Worm (Caenorhabditis elegans) whole organism, L1 larva: ENCODE measurements around the gene nlp-70.

Source experiments
- aly-2 ChIP-seq: fragments of 150-350 bp; optimal IDR thresholded peaks from 2 replicates; lab custom pipeline; 2014; ENCODE audit warnings: missing biosample characterization, missing genetic modification characterization
- ama-1 ChIP-seq: fragments of 150-350 bp; optimal IDR thresholded peaks from 2 replicates; lab custom pipeline; 2014
- blmp-1 ChIP-seq: fragments of 150-350 bp; optimal IDR thresholded peaks from 2 replicates; lab custom pipeline; 2014; ENCODE audit warnings: missing biosample characterization, missing genetic modification characterization
- ceh-63 ChIP-seq: fragments of 200-800 bp; sonication (Bioruptor generic); optimal IDR thresholded peaks from 2 replicates; lab custom pipeline; 2018; ENCODE audit warnings: mild to moderate bottlenecking, missing genetic modification characterization, missing compliant biosample characterization
- ceh-8 ChIP-seq: fragments of 200-800 bp; sonication (Bioruptor generic); optimal IDR thresholded peaks from 2 replicates; lab custom pipeline; 2018; ENCODE audit warnings: mild to moderate bottlenecking, missing genetic modification characterization, moderate library complexity, missing compliant biosample characterization
- ceh-88 ChIP-seq: fragments of 200-800 bp; sonication (Bioruptor generic); IDR thresholded peaks from 2 replicates; pipeline ENCODE4 v1.3.6; 2022; ENCODE audit warnings: missing genetic modification characterization, missing compliant biosample characterization
- efl-1 ChIP-seq, 4 experiments: fragments of 150-350 bp; optimal IDR thresholded peaks in 3 of 4; peaks in 1 of 4; 1 replicate in 1 of 4; 2 replicates in 3 of 4; lab custom pipeline; 2014; ENCODE audit warnings: missing biosample characterization in 2 of 4, missing genetic modification characterization in 2 of 4, missing genetic modification reagents in 2 of 4
- efl-3 ChIP-seq: fragments of 200-800 bp; sonication (Bioruptor generic); optimal IDR thresholded peaks from 2 replicates; lab custom pipeline; 2018; ENCODE audit warnings: mild to moderate bottlenecking, missing genetic modification characterization, missing compliant biosample characterization
- egl-27 ChIP-seq, 2 experiments: fragments of 150-350 bp in 1 of 2; sonication (generic microtip); optimal IDR thresholded peaks; 3 replicates each; lab custom pipeline; 2017 to 2018; ENCODE audit warnings: missing biosample characterization in 2 of 2, missing genetic modification characterization in 2 of 2, missing genetic modification reagents in 2 of 2
- elt-3 ChIP-seq, 6 experiments: fragments of 150-350 bp in 1 of 6; sonication (generic microtip); optimal IDR thresholded peaks; 2 replicates each; lab custom pipeline; 2017 to 2018; ENCODE audit warnings: missing biosample characterization in 6 of 6, missing genetic modification characterization in 6 of 6, inconsistent platforms in 1 of 6
- fkh-4 ChIP-seq: sonication (generic microtip); optimal IDR thresholded peaks from 2 replicates; lab custom pipeline; 2016; ENCODE audit warnings: missing compliant biosample characterization, missing genetic modification characterization, borderline replicate concordance
- hlh-4 ChIP-seq: sonication (generic microtip); optimal IDR thresholded peaks from 2 replicates; lab custom pipeline; 2016; ENCODE audit warnings: mild to moderate bottlenecking, missing genetic modification characterization, missing compliant biosample characterization
- hpl-2 ChIP-seq: fragments of 150-350 bp; optimal IDR thresholded peaks from 2 replicates; lab custom pipeline; 2014; ENCODE audit warnings: missing biosample characterization, missing genetic modification reagents, missing genetic modification characterization
- isw-1 ChIP-seq: fragments of 200-800 bp; sonication (Bioruptor generic); IDR thresholded peaks from 2 replicates; pipeline ENCODE4 v1.3.6; 2022; ENCODE audit warnings: missing genetic modification characterization, missing compliant biosample characterization
- lin-14 ChIP-seq: fragments of 200-800 bp; sonication (Bioruptor generic); optimal IDR thresholded peaks from 2 replicates; lab custom pipeline; 2018; ENCODE audit warnings: mild to moderate bottlenecking, missing genetic modification characterization, moderate library complexity, missing compliant biosample characterization
- lin-15B ChIP-seq: fragments of 150-350 bp; sonication (generic microtip); optimal IDR thresholded peaks from 3 replicates; lab custom pipeline; 2014; ENCODE audit warnings: missing biosample characterization, missing genetic modification characterization
- lin-35 ChIP-seq, 2 experiments: fragments of 150-350 bp; optimal IDR thresholded peaks; 2 replicates each; lab custom pipeline; 2014; ENCODE audit warnings: missing biosample characterization in 2 of 2, missing genetic modification characterization in 2 of 2, missing genetic modification reagents in 2 of 2
- lin-39 ChIP-seq: fragments of 150-350 bp; optimal IDR thresholded peaks from 2 replicates; lab custom pipeline; 2014; ENCODE audit warnings: missing biosample characterization, missing genetic modification reagents, missing genetic modification characterization
- lir-3 ChIP-seq: sonication (generic microtip); optimal IDR thresholded peaks from 2 replicates; lab custom pipeline; 2016; ENCODE audit warnings: mild to moderate bottlenecking, missing genetic modification characterization, moderate library complexity, missing compliant biosample characterization; ENCODE audit not compliant: poor library complexity
- lsy-2 ChIP-seq, 2 experiments: fragments of 150-350 bp; optimal IDR thresholded peaks; 2 replicates each; lab custom pipeline; 2014; ENCODE audit warnings: missing biosample characterization in 2 of 2, missing genetic modification characterization in 2 of 2
- mab-9 ChIP-seq: fragments of 200-800 bp; sonication (Bioruptor generic); IDR thresholded peaks from 2 replicates; pipeline ENCODE4 v1.3.6; 2022; ENCODE audit warnings: missing genetic modification reagents, missing genetic modification characterization, missing compliant biosample characterization
- mdl-1 ChIP-seq, 2 experiments: fragments of 150-350 bp; optimal IDR thresholded peaks; 2 replicates each; lab custom pipeline; 2014 to 2017; ENCODE audit warnings: missing biosample characterization in 2 of 2, missing genetic modification characterization in 2 of 2, inconsistent platforms in 1 of 2
- mep-1 ChIP-seq: fragments of 150-350 bp; optimal IDR thresholded peaks from 2 replicates; lab custom pipeline; 2014; ENCODE audit warnings: missing biosample characterization, missing genetic modification characterization
- nhr-12 ChIP-seq: sonication (generic microtip); optimal IDR thresholded peaks from 2 replicates; lab custom pipeline; 2017; ENCODE audit warnings: missing biosample characterization, missing genetic modification characterization
- nhr-19 ChIP-seq: fragments of 200-800 bp; sonication (Bioruptor generic); conservative IDR thresholded peaks from 2 replicates; pipeline ENCODE4 v1.3.6; 2022; ENCODE audit warnings: missing genetic modification characterization, missing compliant biosample characterization
- nhr-20 ChIP-seq: sonication (generic microtip); optimal IDR thresholded peaks from 2 replicates; lab custom pipeline; 2016; ENCODE audit warnings: mild to moderate bottlenecking, missing genetic modification characterization, missing compliant biosample characterization
- nhr-237 ChIP-seq: fragments of 150-350 bp; optimal IDR thresholded peaks from 2 replicates; lab custom pipeline; 2014; ENCODE audit warnings: missing biosample characterization, missing genetic modification characterization
- nhr-47 ChIP-seq: sonication (generic microtip); optimal IDR thresholded peaks from 2 replicates; lab custom pipeline; 2016; ENCODE audit warnings: mild to moderate bottlenecking, missing genetic modification characterization, moderate library complexity, missing compliant biosample characterization
- nhr-71 ChIP-seq: sonication (generic microtip); optimal IDR thresholded peaks from 2 replicates; lab custom pipeline; 2016; ENCODE audit warnings: mild to moderate bottlenecking, missing genetic modification characterization, moderate library complexity, missing compliant biosample characterization
- nhr-76 ChIP-seq: sonication (generic microtip); optimal IDR thresholded peaks from 2 replicates; lab custom pipeline; 2017; ENCODE audit warnings: missing biosample characterization, missing genetic modification characterization
- pag-3 ChIP-seq: sonication (generic microtip); optimal IDR thresholded peaks from 2 replicates; lab custom pipeline; 2017; ENCODE audit warnings: missing genetic modification characterization, mild to moderate bottlenecking, missing compliant biosample characterization, antibody characterized with exemption, borderline replicate concordance; ENCODE audit not compliant: insufficient read depth
- rnt-1 ChIP-seq: sonication (generic microtip); optimal IDR thresholded peaks from 2 replicates; lab custom pipeline; 2016; ENCODE audit warnings: mild to moderate bottlenecking, missing genetic modification characterization, moderate library complexity, missing compliant biosample characterization
- skn-1 ChIP-seq: fragments of 150-350 bp; optimal IDR thresholded peaks from 2 replicates; lab custom pipeline; 2014; ENCODE audit warnings: missing biosample characterization, missing genetic modification characterization
- snu-23 ChIP-seq: sonication (generic microtip); optimal IDR thresholded peaks from 2 replicates; lab custom pipeline; 2016; ENCODE audit warnings: missing genetic modification characterization, missing compliant biosample characterization
- sup-37 ChIP-seq: fragments of 200-800 bp; sonication (Bioruptor generic); optimal IDR thresholded peaks from 2 replicates; lab custom pipeline; 2018; ENCODE audit warnings: mild to moderate bottlenecking, missing genetic modification characterization, missing compliant biosample characterization
- swsn-7 ChIP-seq: sonication (generic microtip); optimal IDR thresholded peaks from 2 replicates; lab custom pipeline; 2016; ENCODE audit warnings: missing genetic modification characterization, missing compliant biosample characterization
- tlp-1 ChIP-seq: fragments of 150-350 bp; optimal IDR thresholded peaks from 2 replicates; lab custom pipeline; 2014; ENCODE audit warnings: missing biosample characterization, missing genetic modification characterization
- unc-130 ChIP-seq: fragments of 150-350 bp; optimal IDR thresholded peaks from 2 replicates; lab custom pipeline; 2017; ENCODE audit warnings: missing biosample characterization, missing genetic modification characterization, inconsistent platforms
- unc-30 ChIP-seq: sonication (generic microtip); optimal IDR thresholded peaks from 2 replicates; lab custom pipeline; 2017; ENCODE audit warnings: missing biosample characterization, missing genetic modification characterization
- unc-62 ChIP-seq: fragments of 150-350 bp; optimal IDR thresholded peaks from 2 replicates; lab custom pipeline; 2014; ENCODE audit warnings: missing biosample characterization, missing genetic modification reagents, missing genetic modification characterization
- unc-86 ChIP-seq: sonication (generic microtip); optimal IDR thresholded peaks from 2 replicates; lab custom pipeline; 2016; ENCODE audit warnings: missing genetic modification characterization, missing compliant biosample characterization
- vab-15 ChIP-seq: sonication (generic microtip); optimal IDR thresholded peaks from 2 replicates; lab custom pipeline; 2017; ENCODE audit warnings: missing genotype, mild to moderate bottlenecking, missing genetic modification characterization, missing compliant biosample characterization
- xbp-1 ChIP-seq: sonication (generic microtip); optimal IDR thresholded peaks from 2 replicates; lab custom pipeline; 2016; ENCODE audit warnings: missing genetic modification characterization, missing compliant biosample characterization
- ztf-4 ChIP-seq: fragments of 150-350 bp; optimal IDR thresholded peaks from 2 replicates; lab custom pipeline; 2014; ENCODE audit warnings: missing biosample characterization, missing genetic modification characterization

Gene nlp-70

DNA sequence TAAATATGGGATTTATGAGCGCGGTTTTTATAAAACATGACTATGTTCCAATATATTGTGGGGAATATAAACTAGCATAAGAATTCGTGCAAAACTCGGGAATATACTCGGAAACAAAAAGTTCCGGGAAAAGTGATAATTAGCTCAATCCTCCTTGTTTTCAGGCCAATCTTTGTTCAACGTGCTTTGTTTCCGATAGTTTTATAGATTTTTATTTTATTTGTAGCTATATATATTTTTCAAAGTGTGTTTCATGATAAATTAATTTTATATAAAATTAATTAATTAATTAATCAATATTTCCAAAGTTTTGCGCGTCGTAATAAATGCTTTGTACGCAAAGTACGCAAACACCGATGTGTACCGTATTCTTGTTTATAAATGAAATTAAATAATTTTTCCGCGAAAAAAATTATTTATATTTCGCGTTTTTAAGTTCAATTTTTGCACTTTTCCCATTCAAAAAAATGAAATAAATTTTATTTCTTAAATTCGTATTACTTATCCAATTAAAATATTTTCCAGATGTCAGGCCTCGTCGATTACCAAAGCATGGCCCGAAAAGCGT is 24.8 kb upstream of the nlp-70 start, which contains the start of gene F33E11.2:
F33E11.2 (plus strand) TSS at position 524 of the 568 bp plus-strand sequence.
- TF ChIP-seq elt-3 (tag; optimal IDR thresholded peaks at IDR 0.05; lab: Kevin White, UChicago) (no peak), lir-3 (tag; lab: Kevin White, UChicago) (no peak), hlh-4 (tag; lab: Kevin White, UChicago) (no peak), sup-37 (GFP tag; lab: Kevin White, UChicago) (no peak), ztf-4 (tag; lab: Kevin White, UChicago) (no peak)

DNA sequence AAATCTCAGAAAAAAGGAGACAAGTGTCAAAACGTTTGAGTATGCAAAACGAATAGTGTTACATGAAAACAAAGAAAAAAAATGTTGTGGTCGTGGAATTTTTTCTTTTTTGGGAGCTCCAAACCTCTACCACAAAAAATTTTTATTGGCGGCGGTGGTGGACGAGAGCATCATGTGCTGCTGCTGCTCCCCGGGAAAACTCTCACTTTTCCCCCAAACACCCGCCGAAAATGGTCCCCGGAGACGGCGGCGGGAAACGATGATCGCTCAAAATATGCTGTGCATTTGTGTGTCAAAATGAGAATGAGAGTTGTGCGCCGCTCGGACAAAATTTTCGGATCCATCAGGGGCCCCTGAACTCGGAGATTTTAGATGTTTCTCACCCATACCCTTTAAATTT is 23.1 kb upstream of the nlp-70 start:
- TF ChIP-seq unc-130 (tag; lab: Kevin White, UChicago): no peak
- no peak for TF ChIP-seq ceh-63
- TF ChIP-seq vab-15: no peak
- TF ChIP-seq unc-62 (GFP tag; lab: Kevin White, UChicago): no peak
- no peak for TF ChIP-seq ceh-88 (GFP tag; lab: Robert Waterston, UW)
- TF ChIP-seq blmp-1 (tag; lab: Kevin White, UChicago): no peak
- no peak for TF ChIP-seq tlp-1 (tag; lab: Kevin White, UChicago)
- TF ChIP-seq lir-3 (tag; lab: Kevin White, UChicago): no peak
- TF ChIP-seq xbp-1 (tag; lab: Kevin White, UChicago): no peak

DNA sequence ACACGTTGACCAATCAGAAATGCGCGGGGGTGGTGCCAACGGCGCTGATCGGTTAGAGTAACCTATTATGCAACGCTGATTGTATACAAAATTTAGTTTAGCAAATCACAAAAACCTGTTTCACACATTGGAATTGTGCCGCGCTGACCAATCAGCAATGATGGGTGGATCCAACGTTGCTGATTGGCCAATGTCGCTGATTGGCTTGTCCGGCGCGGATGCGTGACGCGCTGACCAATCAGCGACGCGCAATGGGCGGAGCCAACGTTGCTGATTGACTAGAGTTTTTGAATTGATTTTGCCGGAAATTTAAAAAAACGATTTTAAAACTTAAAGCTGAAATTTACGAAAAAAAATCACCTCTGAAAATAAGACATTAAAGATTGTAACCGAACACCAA is 12.6 kb upstream of the nlp-70 start:
- TF ChIP-seq unc-86 (tag; lab: Kevin White, UChicago): no peak
- no peak for TF ChIP-seq hpl-2 (GFP tag; lab: Kevin White, UChicago)
- no peak for TF ChIP-seq unc-130 (tag; lab: Kevin White, UChicago)
- no peak for TF ChIP-seq pag-3
- TF ChIP-seq isw-1 (GFP tag; lab: Robert Waterston, UW): no peak

DNA sequence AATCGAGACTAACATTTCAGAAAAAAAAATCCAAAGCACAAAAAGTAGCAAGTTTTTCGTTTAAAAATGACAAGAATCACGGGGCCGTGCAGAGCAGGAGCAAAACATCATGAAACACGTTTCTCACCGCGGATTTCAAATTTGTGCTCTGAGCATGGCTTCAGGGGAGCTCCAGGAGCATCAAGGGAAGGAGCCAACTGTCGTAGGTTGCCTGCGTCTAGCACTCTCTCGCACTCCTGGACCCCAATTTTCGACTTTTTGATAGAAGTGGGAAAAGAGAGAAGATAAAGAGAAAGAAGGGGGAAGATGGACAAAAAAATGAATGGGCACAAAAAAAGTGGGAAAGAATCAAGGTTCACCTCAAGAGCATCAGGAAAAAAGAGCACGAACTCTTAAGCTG is 12.1 kb upstream of the nlp-70 start:
- peak; percentile 78 for TF ChIP-seq rnt-1
- TF ChIP-seq blmp-1 (tag; lab: Kevin White, UChicago): no peak
- TF ChIP-seq nhr-19: peak; percentile 54
- no peak for TF ChIP-seq ceh-8 (GFP tag; lab: Kevin White, UChicago)
- TF ChIP-seq efl-3 (GFP tag; lab: Kevin White, UChicago): no peak
- TF ChIP-seq lsy-2 (tag; optimal IDR thresholded peaks at IDR 0.05; lab: Kevin White, UChicago): peak; percentile 19 to 41
- TF ChIP-seq nhr-12 (tag; lab: Kevin White, UChicago): no peak
- peak in 1 of 2 experiments; percentile 21 for TF ChIP-seq efl-1 (optimal IDR thresholded peaks at IDR 0.05; lab: Kevin White, UChicago)
- peak; percentile 30 to 78 for TF ChIP-seq efl-1 (GFP tag; optimal IDR thresholded peaks at IDR 0.05 in 1 of 2; lab: Kevin White, UChicago)
- TF ChIP-seq nhr-76: no peak
- TF ChIP-seq mdl-1 (tag; optimal IDR thresholded peaks at IDR 0.05; lab: Kevin White, UChicago): no peak
- no peak for TF ChIP-seq unc-86 (tag; lab: Kevin White, UChicago)
- TF ChIP-seq lir-3 (tag; lab: Kevin White, UChicago): no peak
- peak in 1 of 2 experiments; percentile 17 for TF ChIP-seq lin-35 (GFP tag; optimal IDR thresholded peaks at IDR 0.05; lab: Kevin White, UChicago)
- peak; percentile 77 for TF ChIP-seq lin-14
- no peak for TF ChIP-seq unc-130 (tag; lab: Kevin White, UChicago)
- TF ChIP-seq swsn-7 (tag; lab: Kevin White, UChicago): no peak
- TF ChIP-seq nhr-47 (tag; lab: Kevin White, UChicago): no peak
- no peak for TF ChIP-seq skn-1 (tag; lab: Kevin White, UChicago)
- TF ChIP-seq snu-23: peak; percentile 35
- TF ChIP-seq nhr-71 (tag; lab: Kevin White, UChicago): peak; percentile 74
- TF ChIP-seq mab-9: no peak
- TF ChIP-seq unc-30 (tag; lab: Kevin White, UChicago): no peak
- TF ChIP-seq lin-39 (tag; lab: Kevin White, UChicago): no peak
- no peak for TF ChIP-seq mep-1 (tag; lab: Kevin White, UChicago)
- TF ChIP-seq fkh-4 (tag; lab: Kevin White, UChicago): no peak
- no peak for TF ChIP-seq egl-27 (tag; optimal IDR thresholded peaks at IDR 0.05; lab: Kevin White, UChicago)
- TF ChIP-seq ama-1 (lab: Kevin White, UChicago): no peak
- TF ChIP-seq lin-15B: no peak
- TF ChIP-seq nhr-237 (tag; lab: Kevin White, UChicago): no peak
- no peak for TF ChIP-seq aly-2 (tag; lab: Kevin White, UChicago)
- TF ChIP-seq nhr-20 (tag; lab: Kevin White, UChicago): no peak
